Fruit fly (Drosophila melanogaster) whole organism, embryonic: ENCODE measurements around the gene CG3703.
A peak's percentile ranks its signal among the peaks of the same experiment; 100 is the strongest.

Experiments
- Awh ChIP-seq: fragments of 200-800 bp; sonication (Bioruptor generic); IDR thresholded peaks from 2 replicates; pipeline ENCODE4, ENCODE4 v1.3.6; 2022; ENCODE audit warnings: missing biosample characterization, missing genetic modification characterization
- CG10274 ChIP-seq: fragments of 200-800 bp; sonication (Bioruptor generic); optimal IDR thresholded peaks from 3 replicates; lab custom pipeline; 2017; ENCODE audit warnings: missing biosample characterization, mild to moderate bottlenecking, missing genetic modification characterization
- CG10654 ChIP-seq: fragments of 200-800 bp; sonication (Bioruptor generic); optimal IDR thresholded peaks from 2 replicates; lab custom pipeline; 2016; ENCODE audit warnings: missing biosample characterization, missing genetic modification characterization
- CG11723 ChIP-seq: fragments of 200-800 bp; sonication (Bioruptor generic); optimal IDR thresholded peaks from 2 replicates; lab custom pipeline; 2017; ENCODE audit warnings: missing biosample characterization, mild to moderate bottlenecking, missing genetic modification characterization
- CG12236 ChIP-seq: fragments of 200-800 bp; sonication (Bioruptor generic); optimal IDR thresholded peaks from 2 replicates; lab custom pipeline; 2016; ENCODE audit warnings: missing biosample characterization, missing genetic modification characterization
- CG13287 ChIP-seq: fragments of 200-800 bp; sonication (Bioruptor generic); IDR thresholded peaks from 2 replicates; pipeline ENCODE4 v1.3.6; 2022; ENCODE audit warnings: missing biosample characterization, missing genetic modification characterization; ENCODE audit not compliant: partially characterized antibody
- CG13624 ChIP-seq: fragments of 200-800 bp; sonication (Bioruptor generic); optimal IDR thresholded peaks from 2 replicates; lab custom pipeline; 2016; ENCODE audit warnings: missing biosample characterization, missing genetic modification characterization
- CG15011 ChIP-seq: fragments of 200-800 bp; sonication (Bioruptor generic); optimal IDR thresholded peaks from 3 replicates; lab custom pipeline; 2018; ENCODE audit warnings: missing biosample characterization, mild to moderate bottlenecking, missing genetic modification characterization
- CG15479 ChIP-seq: fragments of 200-800 bp; sonication (Bioruptor generic); optimal IDR thresholded peaks from 3 replicates; lab custom pipeline; 2019; ENCODE audit warnings: missing biosample characterization, mild to moderate bottlenecking, missing genetic modification characterization, moderate library complexity
- CG15696 ChIP-seq: fragments of 200-800 bp; sonication (Bioruptor generic); optimal IDR thresholded peaks from 2 replicates; lab custom pipeline; 2019; ENCODE audit warnings: missing biosample characterization, mild to moderate bottlenecking, missing genetic modification characterization, moderate library complexity
- CG1647 ChIP-seq: fragments of 200-800 bp; sonication (Bioruptor generic); optimal IDR thresholded peaks from 3 replicates; lab custom pipeline; 2016; ENCODE audit warnings: missing biosample characterization, missing genetic modification characterization
- CG17186 ChIP-seq: fragments of 200-800 bp; sonication (Bioruptor generic); optimal IDR thresholded peaks from 3 replicates; lab custom pipeline; 2017; ENCODE audit warnings: missing biosample characterization, missing genetic modification reagents, missing genetic modification characterization
- CG17802 ChIP-seq: fragments of 200-800 bp; sonication (Bioruptor generic); optimal IDR thresholded peaks from 2 replicates; lab custom pipeline; 2018; ENCODE audit warnings: missing biosample characterization, mild to moderate bottlenecking, missing genetic modification characterization, moderate library complexity
- CG2120 ChIP-seq: fragments of 200-800 bp; sonication (Bioruptor generic); optimal IDR thresholded peaks from 3 replicates; lab custom pipeline; 2016; ENCODE audit warnings: missing biosample characterization, missing genetic modification characterization
- CG2202 ChIP-seq: fragments of 200-800 bp; sonication (Bioruptor generic); optimal IDR thresholded peaks from 2 replicates; lab custom pipeline; 2018; ENCODE audit warnings: missing biosample characterization, mild to moderate bottlenecking, missing genetic modification characterization
- CG3726 ChIP-seq: fragments of 200-800 bp; sonication (Bioruptor generic); IDR thresholded peaks from 3 replicates; pipeline ENCODE4, ENCODE4 v1.3.6; 2022; ENCODE audit warnings: missing biosample characterization, missing genetic modification characterization
- CG6854 ChIP-seq: fragments of 200-800 bp; sonication (Bioruptor generic); optimal IDR thresholded peaks from 3 replicates; lab custom pipeline; 2017; ENCODE audit warnings: missing biosample characterization, mild to moderate bottlenecking, missing genetic modification characterization
- CG7839 ChIP-seq: fragments of 200-800 bp; sonication (Bioruptor generic); optimal IDR thresholded peaks from 3 replicates; lab custom pipeline; 2018; ENCODE audit warnings: missing biosample characterization, mild to moderate bottlenecking, missing genetic modification characterization, moderate library complexity
- CG8388 ChIP-seq: fragments of 200-800 bp; sonication (Bioruptor generic); optimal IDR thresholded peaks from 2 replicates; lab custom pipeline; 2019; ENCODE audit warnings: missing biosample characterization, mild to moderate bottlenecking, missing genetic modification characterization, moderate library complexity
- CG8478 ChIP-seq: fragments of >200 bp; optimal IDR thresholded peaks from 2 replicates; lab custom pipeline; 2018
- Dip3 ChIP-seq: fragments of 200-800 bp; sonication (Bioruptor generic); optimal IDR thresholded peaks from 3 replicates; lab custom pipeline; 2016; ENCODE audit warnings: missing biosample characterization, missing genetic modification characterization
- Doc3 ChIP-seq: fragments of 200-800 bp; sonication (Bioruptor generic); IDR thresholded peaks from 3 replicates; pipeline ENCODE4 v1.3.6; 2022; ENCODE audit warnings: missing biosample characterization, missing genetic modification characterization; ENCODE audit not compliant: partially characterized antibody
- Hey ChIP-seq: fragments of 200-800 bp; sonication (Bioruptor generic); optimal IDR thresholded peaks from 3 replicates; lab custom pipeline; 2018; ENCODE audit warnings: missing biosample characterization, mild to moderate bottlenecking, missing genetic modification characterization
- Jarid2 ChIP-seq: fragments of 200-800 bp; sonication (Bioruptor generic); optimal IDR thresholded peaks from 3 replicates; lab custom pipeline; 2017; ENCODE audit warnings: mild to moderate bottlenecking, missing biosample characterization, missing genetic modification reagents, missing genetic modification characterization
- Neu2 ChIP-seq: fragments of 200-800 bp; sonication (Bioruptor generic); optimal IDR thresholded peaks from 3 replicates; lab custom pipeline; 2016; ENCODE audit warnings: missing biosample characterization, missing genetic modification characterization, borderline replicate concordance
- TFAM ChIP-seq: fragments of 200-800 bp; sonication (Bioruptor generic); optimal IDR thresholded peaks from 2 replicates; lab custom pipeline; 2017; ENCODE audit warnings: missing biosample characterization, missing genetic modification characterization, inconsistent platforms
- Trl ChIP-seq, 3 experiments: fragments of >200 bp in 2 of 3; fragments of 200-800 bp in 1 of 3; sonication (Bioruptor generic) in 1 of 3; optimal IDR thresholded peaks; 2 replicates in 1 of 3; 3 replicates in 2 of 3; lab custom pipeline; 2016 to 2017; ENCODE audit warnings: missing biosample characterization in 1 of 3, missing genetic modification characterization in 1 of 3
- YL-1 ChIP-seq: fragments of 200-800 bp; sonication (Bioruptor generic); optimal IDR thresholded peaks from 3 replicates; lab custom pipeline; 2017; ENCODE audit warnings: missing biosample characterization, mild to moderate bottlenecking, missing genetic modification characterization
- bcd ChIP-seq: fragments of 200-800 bp; sonication (Bioruptor generic); optimal IDR thresholded peaks from 2 replicates; lab custom pipeline; 2017; ENCODE audit warnings: missing biosample characterization, mild to moderate bottlenecking, missing genetic modification characterization
- ci ChIP-seq: fragments of 200-800 bp; sonication (Bioruptor generic); IDR thresholded peaks from 3 replicates; pipeline ENCODE4 v1.3.6; 2022; ENCODE audit warnings: missing biosample characterization, missing genetic modification characterization
- crol ChIP-seq: fragments of 200-800 bp; sonication (Bioruptor generic); IDR thresholded peaks from 2 replicates; pipeline ENCODE4 v1.3.6; 2022; ENCODE audit warnings: missing biosample characterization, missing genetic modification characterization
- danr ChIP-seq: fragments of 200-800 bp; sonication (Bioruptor generic); IDR thresholded peaks from 2 replicates; pipeline ENCODE4 v1.3.6; 2022; ENCODE audit warnings: missing biosample characterization, missing genetic modification characterization
- eve ChIP-seq, 2 experiments: fragments of >200 bp; optimal IDR thresholded peaks; 2 replicates each; lab custom pipeline; 2017; ENCODE audit warnings: missing biosample characterization in 2 of 2, missing genetic modification characterization in 2 of 2
- fd102C ChIP-seq: fragments of 200-800 bp; sonication (Bioruptor generic); optimal IDR thresholded peaks from 2 replicates; lab custom pipeline; 2018; ENCODE audit warnings: missing biosample characterization, mild to moderate bottlenecking, missing genetic modification characterization, moderate library complexity
- gce ChIP-seq: fragments of 200-800 bp; sonication (Bioruptor generic); IDR thresholded peaks from 3 replicates; pipeline ENCODE4 v1.3.6; 2022; ENCODE audit warnings: missing biosample characterization, missing genetic modification characterization
- hbn ChIP-seq: fragments of 200-800 bp; sonication (Bioruptor generic); IDR thresholded peaks from 2 replicates; pipeline ENCODE4 v1.3.6; 2022; ENCODE audit warnings: missing biosample characterization, missing genetic modification characterization; ENCODE audit not compliant: partially characterized antibody
- hth ChIP-seq: fragments of >200 bp; optimal IDR thresholded peaks from 2 replicates; lab custom pipeline; 2017; ENCODE audit warnings: inconsistent platforms
- jigr1 ChIP-seq: fragments of 200-800 bp; sonication (Bioruptor generic); IDR thresholded peaks from 3 replicates; pipeline ENCODE4 v1.3.6; 2022; ENCODE audit warnings: missing biosample characterization, missing genetic modification characterization
- lab ChIP-seq: fragments of 200-800 bp; sonication (Bioruptor generic); optimal IDR thresholded peaks from 3 replicates; lab custom pipeline; 2017; ENCODE audit warnings: missing biosample characterization, missing genetic modification characterization, mild to moderate bottlenecking, moderate library complexity, missing genetic modification reagents
- mirr ChIP-seq: fragments of 200-800 bp; sonication (Bioruptor generic); optimal IDR thresholded peaks from 3 replicates; lab custom pipeline; 2018; ENCODE audit warnings: missing biosample characterization, mild to moderate bottlenecking, missing genetic modification characterization
- odd ChIP-seq: fragments of 200-800 bp; sonication (Bioruptor generic); optimal IDR thresholded peaks from 2 replicates; lab custom pipeline; 2017; ENCODE audit warnings: missing biosample characterization, mild to moderate bottlenecking, missing genetic modification characterization
- pnt ChIP-seq: fragments of 200-800 bp; sonication (Bioruptor generic); optimal IDR thresholded peaks from 3 replicates; lab custom pipeline; 2016; ENCODE audit warnings: missing biosample characterization, missing genetic modification characterization
- pum ChIP-seq: fragments of 200-800 bp; sonication (Bioruptor generic); optimal IDR thresholded peaks from 2 replicates; lab custom pipeline; 2016; ENCODE audit warnings: missing biosample characterization, missing genetic modification characterization
- ranshi ChIP-seq: fragments of 200-800 bp; sonication (Bioruptor generic); IDR thresholded peaks from 2 replicates; pipeline ENCODE4 v1.3.6; 2022; ENCODE audit warnings: missing biosample characterization, missing genetic modification characterization
- ro ChIP-seq: fragments of 200-800 bp; sonication (Bioruptor generic); IDR thresholded peaks from 2 replicates; pipeline ENCODE4 v1.3.6; 2022; ENCODE audit warnings: missing biosample characterization, missing genetic modification characterization
- sob ChIP-seq: fragments of 200-800 bp; sonication (Bioruptor generic); IDR thresholded peaks from 2 replicates; pipeline ENCODE4 v1.3.6; 2022; ENCODE audit warnings: missing biosample characterization, missing genetic modification characterization
- ssp ChIP-seq: fragments of 200-800 bp; sonication (Bioruptor generic); IDR thresholded peaks from 2 replicates; pipeline ENCODE4 v1.3.6; 2022; ENCODE audit warnings: missing biosample characterization, missing genetic modification characterization
- ttk ChIP-seq: fragments of 200-800 bp; sonication (Bioruptor generic); IDR thresholded peaks from 2 replicates; pipeline ENCODE4 v2.1.2; 2022; ENCODE audit warnings: missing biosample characterization, missing genetic modification characterization
- twi ChIP-seq: fragments of 200-800 bp; optimal IDR thresholded peaks from 2 replicates; lab custom pipeline; 2019; ENCODE audit warnings: missing biosample characterization, mild to moderate bottlenecking, missing genetic modification characterization, moderate library complexity
- usp ChIP-seq: fragments of >200 bp; optimal IDR thresholded peaks from 2 replicates; lab custom pipeline; 2017; ENCODE audit warnings: missing biosample characterization, missing genetic modification characterization
- vfl ChIP-seq: fragments of 200-800 bp; sonication (Bioruptor generic); optimal IDR thresholded peaks from 2 replicates; lab custom pipeline; 2016; ENCODE audit warnings: missing biosample characterization, missing genetic modification characterization

The CG3703 gene

DNA sequence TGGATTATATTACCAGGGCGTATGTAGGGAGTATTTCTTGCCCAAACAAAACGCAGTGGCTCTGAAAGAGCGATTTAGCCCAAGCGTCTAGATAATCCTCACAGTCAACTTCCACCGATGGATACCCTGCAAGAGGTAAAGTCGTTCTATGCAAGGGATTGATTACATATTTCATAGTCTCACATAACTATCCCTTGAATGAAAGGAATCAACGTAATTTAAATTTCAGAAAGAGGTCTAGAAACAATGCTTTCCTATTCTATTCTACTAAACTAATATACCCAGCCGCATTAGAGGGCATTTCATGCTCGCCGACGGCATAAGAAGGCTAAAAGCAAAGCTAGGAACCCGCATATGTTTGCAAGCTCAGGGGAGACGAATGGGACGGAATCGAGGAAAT is 21.2 kb upstream of the CG3703 start (continued):
- TF ChIP-seq pum: no peak
- no peak for TF ChIP-seq CG1647
- TF ChIP-seq CG15479 (GFP tag; lab: Kevin White, UChicago): no peak
- no peak for TF ChIP-seq CG12236 (GFP tag; lab: Kevin White, UChicago)
- TF ChIP-seq CG15696 (tag; lab: Kevin White, UChicago): no peak
- 0 out of 3 replicates have a peak, but pooled peaks have one; percentile 35 for TF ChIP-seq CG3726
- TF ChIP-seq CG8388 (GFP tag; lab: Kevin White, UChicago): no peak
- TF ChIP-seq CG13624 (GFP tag; lab: Kevin White, UChicago): peak; percentile 20
- peak; percentile 63 for TF ChIP-seq CG7839 (tag; lab: Kevin White, UChicago)
- no peak for TF ChIP-seq jigr1 (GFP tag; lab: Robert Waterston, UW)
- peak; percentile 32 for TF ChIP-seq bcd (GFP tag; lab: Kevin White, UChicago)
- no peak for TF ChIP-seq vfl
- TF ChIP-seq ci: 0 out of 3 replicates have a peak, but pooled peaks have one; percentile 29
- peak; percentile 56 for TF ChIP-seq ttk
- peak; percentile 76 for TF ChIP-seq lab (GFP tag; lab: Kevin White, UChicago)
- TF ChIP-seq CG15011: no peak
- TF ChIP-seq CG10654 (GFP tag; lab: Kevin White, UChicago): no peak
- no peak for TF ChIP-seq TFAM (GFP tag; lab: Kevin White, UChicago)
- TF ChIP-seq ro: no peak
- TF ChIP-seq Trl (optimal IDR thresholded peaks at IDR 0.05; lab: Kevin White, UChicago): no peak
- no peak for TF ChIP-seq Trl (GFP tag; optimal IDR thresholded peaks at IDR 0.05; lab: Kevin White, UChicago)
- no peak for TF ChIP-seq twi (tag; lab: Kevin White, UChicago)
- TF ChIP-seq CG17802: no peak
- TF ChIP-seq Hey (tag; lab: Kevin White, UChicago): no peak
- TF ChIP-seq CG8478: no peak
- peak; percentile 18 for TF ChIP-seq Dip3
- no peak for TF ChIP-seq Doc3 (GFP tag; lab: Robert Waterston, UW)
- TF ChIP-seq eve (GFP tag; optimal IDR thresholded peaks at IDR 0.05; lab: Kevin White, UChicago): peak in 1 of 2 experiments; percentile 27
- TF ChIP-seq ranshi: peak; percentile 33; the same call in 1 of the 2 replicates
- no peak for TF ChIP-seq hth (lab: Kevin White, UChicago)
- TF ChIP-seq CG13287 (GFP tag; lab: Robert Waterston, UW): no peak
- no peak for TF ChIP-seq CG17186 (GFP tag; lab: Kevin White, UChicago)
- TF ChIP-seq hbn: no peak
- TF ChIP-seq ssp (GFP tag; lab: Robert Waterston, UW): 0 out of 2 replicates have a peak, but pooled peaks have one; percentile 23
- TF ChIP-seq sob (GFP tag; lab: Robert Waterston, UW): no peak
- TF ChIP-seq odd (GFP tag; lab: Kevin White, UChicago): no peak
- no peak for TF ChIP-seq pnt (GFP tag; lab: Kevin White, UChicago)
- TF ChIP-seq gce (GFP tag; lab: Robert Waterston, UW): no peak
- peak; percentile 67 for TF ChIP-seq CG2120 (GFP tag; lab: Kevin White, UChicago)
- no peak for TF ChIP-seq fd102C (GFP tag; lab: Kevin White, UChicago)
- TF ChIP-seq CG10274 (GFP tag; lab: Kevin White, UChicago): no peak
- no peak for TF ChIP-seq crol (GFP tag; lab: Robert Waterston, UW)
- TF ChIP-seq CG6854: no peak
- TF ChIP-seq usp: no peak
- TF ChIP-seq Neu2 (GFP tag; lab: Kevin White, UChicago): no peak
- no peak for TF ChIP-seq Jarid2
- no peak for TF ChIP-seq Awh
- TF ChIP-seq mirr (GFP tag; lab: Kevin White, UChicago): no peak
- no peak for TF ChIP-seq CG2202
- no peak for TF ChIP-seq YL-1 (GFP tag; lab: Kevin White, UChicago)
- TF ChIP-seq CG11723 (GFP tag; lab: Kevin White, UChicago): no peak
- no peak for TF ChIP-seq danr (GFP tag; lab: Robert Waterston, UW)
